Worm (Caenorhabditis elegans) whole organism, L2 larva: ENCODE results near the gene W10G11.2.

Source experiments
- C34F6.9 ChIP-seq: fragments of 150-350 bp; optimal IDR thresholded peaks from 2 replicates; lab custom pipeline; 2014; ENCODE audit warnings: missing biosample characterization, missing genetic modification characterization
- F13H6.1 ChIP-seq: sonication (generic microtip); optimal IDR thresholded peaks from 2 replicates; lab custom pipeline; 2016; ENCODE audit warnings: missing genetic modification characterization, missing compliant biosample characterization
- R02D3.7 ChIP-seq: fragments of 150-350 bp; optimal IDR thresholded peaks from 2 replicates; lab custom pipeline; 2014; ENCODE audit warnings: missing biosample characterization, missing genetic modification characterization
- Y55F3AM.14 ChIP-seq: fragments of 200-800 bp; sonication (Bioruptor generic); optimal IDR thresholded peaks from 2 replicates; lab custom pipeline; 2018; ENCODE audit warnings: mild to moderate bottlenecking, missing genetic modification characterization, missing compliant biosample characterization
- ZK546.5 ChIP-seq: sonication (generic microtip); optimal IDR thresholded peaks from 2 replicates; lab custom pipeline; 2017; ENCODE audit warnings: missing biosample characterization, missing genetic modification characterization
- alr-1 ChIP-seq: fragments of 150-350 bp; optimal IDR thresholded peaks from 2 replicates; lab custom pipeline; 2014; ENCODE audit warnings: missing biosample characterization, missing genetic modification characterization
- aly-2 ChIP-seq: fragments of 150-350 bp; optimal IDR thresholded peaks from 2 replicates; lab custom pipeline; 2014; ENCODE audit warnings: missing biosample characterization, missing genetic modification characterization
- blmp-1 ChIP-seq: sonication (generic microtip); optimal IDR thresholded peaks from 2 replicates; lab custom pipeline; 2017; ENCODE audit warnings: missing genetic modification characterization, mild to moderate bottlenecking, missing compliant biosample characterization, antibody characterized with exemption, moderate library complexity; ENCODE audit not compliant: insufficient read depth
- ceh-82 ChIP-seq: fragments of 150-350 bp; optimal IDR thresholded peaks from 2 replicates; lab custom pipeline; 2014; ENCODE audit warnings: missing biosample characterization, missing genetic modification characterization
- crh-2 ChIP-seq: sonication (generic microtip); optimal IDR thresholded peaks from 2 replicates; lab custom pipeline; 2017; ENCODE audit warnings: missing biosample characterization, missing genetic modification characterization
- dmd-4 ChIP-seq: sonication (generic microtip); optimal IDR thresholded peaks from 2 replicates; lab custom pipeline; 2017; ENCODE audit warnings: missing biosample characterization, missing genetic modification characterization
- egl-27 ChIP-seq: sonication (generic microtip); optimal IDR thresholded peaks from 3 replicates; lab custom pipeline; 2017; ENCODE audit warnings: missing biosample characterization, missing genetic modification reagents, missing genetic modification characterization
- elt-1 ChIP-seq: fragments of 150-350 bp; optimal IDR thresholded peaks from 2 replicates; lab custom pipeline; 2014; ENCODE audit warnings: missing biosample characterization, missing genetic modification characterization
- elt-3 ChIP-seq: sonication (generic microtip); optimal IDR thresholded peaks from 2 replicates; lab custom pipeline; 2017; ENCODE audit warnings: missing biosample characterization, missing genetic modification characterization
- fos-1 ChIP-seq: fragments of 150-350 bp; optimal IDR thresholded peaks from 2 replicates; lab custom pipeline; 2014; ENCODE audit warnings: missing biosample characterization, missing genetic modification characterization
- gmeb-1 ChIP-seq: fragments of 150-350 bp; optimal IDR thresholded peaks from 2 replicates; lab custom pipeline; 2014; ENCODE audit warnings: missing biosample characterization, missing genetic modification characterization
- lin-11 ChIP-seq: fragments of 150-350 bp; sonication (generic microtip); optimal IDR thresholded peaks from 2 replicates; lab custom pipeline; 2014; ENCODE audit warnings: missing biosample characterization, missing genetic modification characterization, inconsistent platforms, mixed read lengths
- lin-13 ChIP-seq: fragments of 150-350 bp; optimal IDR thresholded peaks from 2 replicates; lab custom pipeline; 2014; ENCODE audit warnings: missing biosample characterization, missing genetic modification reagents, missing genetic modification characterization
- lsy-2 ChIP-seq, 2 experiments: fragments of 150-350 bp in 1 of 2; sonication (generic microtip) in 1 of 2; optimal IDR thresholded peaks; 2 replicates each; lab custom pipeline; 2014 to 2017; ENCODE audit warnings: missing biosample characterization in 2 of 2, missing genetic modification characterization in 2 of 2
- mab-5 ChIP-seq: fragments of 150-350 bp; optimal IDR thresholded peaks from 2 replicates; lab custom pipeline; 2014; ENCODE audit warnings: missing biosample characterization, missing genetic modification characterization
- mbf-1 ChIP-seq: sonication (generic microtip); optimal IDR thresholded peaks from 2 replicates; lab custom pipeline; 2017; ENCODE audit warnings: missing biosample characterization, missing genetic modification characterization
- mdl-1 ChIP-seq, 2 experiments: fragments of 150-350 bp in 1 of 2; sonication (generic microtip) in 1 of 2; optimal IDR thresholded peaks; 2 replicates each; lab custom pipeline; 2017; ENCODE audit warnings: missing biosample characterization in 2 of 2, missing genetic modification characterization in 2 of 2
- nhr-10 ChIP-seq: sonication (generic microtip); optimal IDR thresholded peaks from 2 replicates; lab custom pipeline; 2017; ENCODE audit warnings: missing biosample characterization, missing genetic modification characterization
- nhr-11 ChIP-seq: fragments of 150-350 bp; optimal IDR thresholded peaks from 2 replicates; lab custom pipeline; 2014; ENCODE audit warnings: missing biosample characterization, missing genetic modification characterization
- nhr-129 ChIP-seq: fragments of 150-350 bp; optimal IDR thresholded peaks from 2 replicates; lab custom pipeline; 2014; ENCODE audit warnings: missing biosample characterization, missing genetic modification characterization
- nhr-21 ChIP-seq: fragments of 150-350 bp; optimal IDR thresholded peaks from 2 replicates; lab custom pipeline; 2014; ENCODE audit warnings: missing biosample characterization, missing genetic modification characterization
- nhr-23 ChIP-seq: fragments of 150-350 bp; optimal IDR thresholded peaks from 2 replicates; lab custom pipeline; 2014; ENCODE audit warnings: missing biosample characterization, missing genetic modification reagents, missing genetic modification characterization
- nhr-237 ChIP-seq: fragments of 150-350 bp; optimal IDR thresholded peaks from 2 replicates; lab custom pipeline; 2014; ENCODE audit warnings: missing biosample characterization, missing genetic modification characterization
- nhr-25 ChIP-seq: fragments of 150-350 bp; sonication (generic microtip); optimal IDR thresholded peaks from 3 replicates; lab custom pipeline; 2014; ENCODE audit warnings: missing biosample characterization, missing genetic modification characterization
- nhr-6 ChIP-seq: fragments of 150-350 bp; optimal IDR thresholded peaks from 2 replicates; lab custom pipeline; 2014; ENCODE audit warnings: missing biosample characterization, missing genetic modification characterization
- nhr-77 ChIP-seq: fragments of 150-350 bp; optimal IDR thresholded peaks from 2 replicates; lab custom pipeline; 2014; ENCODE audit warnings: missing biosample characterization, missing genetic modification characterization
- peb-1 ChIP-seq: fragments of 150-350 bp; optimal IDR thresholded peaks from 2 replicates; lab custom pipeline; 2014; ENCODE audit warnings: missing biosample characterization, missing genetic modification characterization
- sem-4 ChIP-seq: fragments of 150-350 bp; optimal IDR thresholded peaks from 2 replicates; lab custom pipeline; 2014; ENCODE audit warnings: missing biosample characterization, missing genetic modification reagents, missing genetic modification characterization
- skn-1 ChIP-seq: sonication (generic microtip); optimal IDR thresholded peaks from 2 replicates; lab custom pipeline; 2017; ENCODE audit warnings: missing biosample characterization, missing genetic modification characterization
- sma-3 ChIP-seq: sonication (generic microtip); optimal IDR thresholded peaks from 2 replicates; lab custom pipeline; 2016; ENCODE audit warnings: missing genetic modification reagents, missing genetic modification characterization, missing compliant biosample characterization
- sma-9 ChIP-seq, 2 experiments: fragments of 150-350 bp in 1 of 2; sonication (generic microtip) in 1 of 2; optimal IDR thresholded peaks; 2 replicates each; lab custom pipeline; 2014 to 2016; ENCODE audit warnings: missing genetic modification characterization in 2 of 2, mild to moderate bottlenecking in 1 of 2, missing biosample characterization in 1 of 2, missing compliant biosample characterization in 1 of 2, missing genetic modification reagents in 1 of 2, moderate library complexity in 1 of 2
- snpc-4 ChIP-seq: fragments of 150-350 bp; optimal IDR thresholded peaks from 2 replicates; lab custom pipeline; 2014; ENCODE audit warnings: missing biosample characterization, missing genetic modification characterization
- unc-39 ChIP-seq: fragments of 150-350 bp; optimal IDR thresholded peaks from 2 replicates; lab custom pipeline; 2014; ENCODE audit warnings: missing biosample characterization, missing genetic modification characterization
- unc-55 ChIP-seq: fragments of 150-350 bp; sonication (generic microtip); optimal IDR thresholded peaks from 3 replicates; lab custom pipeline; 2014; ENCODE audit warnings: missing biosample characterization, missing genetic modification reagents, missing genetic modification characterization
- unc-62 ChIP-seq: fragments of 150-350 bp; optimal IDR thresholded peaks from 2 replicates; lab custom pipeline; 2014; ENCODE audit warnings: missing biosample characterization, missing genetic modification reagents, missing genetic modification characterization
- zag-1 ChIP-seq: fragments of 150-350 bp; optimal IDR thresholded peaks from 2 replicates; lab custom pipeline; 2014; ENCODE audit warnings: missing biosample characterization, missing genetic modification characterization
- ztf-1 ChIP-seq: fragments of 200-800 bp; sonication (Bioruptor generic); conservative IDR thresholded peaks from 2 replicates; pipeline ENCODE4 v1.3.6; 2022; ENCODE audit warnings: missing genetic modification characterization, missing compliant biosample characterization
- ztf-11 ChIP-seq: sonication (generic microtip); optimal IDR thresholded peaks from 2 replicates; lab custom pipeline; 2017; ENCODE audit warnings: missing biosample characterization, missing genetic modification characterization
- ztf-4 ChIP-seq: fragments of 150-350 bp; optimal IDR thresholded peaks from 2 replicates; lab custom pipeline; 2014; ENCODE audit warnings: missing biosample characterization, missing genetic modification characterization

W10G11.2 gene

ce11 chrII:3553453-3553852, 8.0 kb downstream of the W10G11.2 start, which contains the start of gene dnc-3:
TSS of gene dnc-3 (plus strand) at chrII:3553724.
- TF ChIP-seq mab-5 (tag; lab: Kevin White, UChicago), result no peak
- TF ChIP-seq C34F6.9 (tag; lab: Kevin White, UChicago), result peak; percentile 68
- TF ChIP-seq nhr-11 (tag; lab: Kevin White, UChicago), result no peak
- peak; percentile 71 for TF ChIP-seq lin-13
- TF ChIP-seq ztf-11 (tag; lab: Kevin White, UChicago), result no peak
- no peak for TF ChIP-seq aly-2
- TF ChIP-seq nhr-77 (tag; lab: Kevin White, UChicago), result no peak
- no peak for TF ChIP-seq ZK546.5 (tag; lab: Kevin White, UChicago)
- TF ChIP-seq F13H6.1 (tag; lab: Kevin White, UChicago), result peak; percentile 58
- peak; percentile 65 to 86 for TF ChIP-seq lsy-2 (tag; optimal IDR thresholded peaks at IDR 0.05; lab: Kevin White, UChicago)
- no peak for TF ChIP-seq mbf-1 (tag; lab: Kevin White, UChicago)
- TF ChIP-seq crh-2 (tag; lab: Kevin White, UChicago), result peak; percentile 8
- TF ChIP-seq ceh-82 (tag; lab: Kevin White, UChicago), result no peak
- TF ChIP-seq skn-1 (tag; lab: Kevin White, UChicago), result no peak
- TF ChIP-seq alr-1 (tag; lab: Kevin White, UChicago), result no peak
- TF ChIP-seq nhr-6 (tag; lab: Kevin White, UChicago), result peak; percentile 23
- TF ChIP-seq nhr-237 (tag; lab: Kevin White, UChicago), result no peak
- no peak for TF ChIP-seq egl-27 (tag; lab: Kevin White, UChicago)
- peak; percentile 13 for TF ChIP-seq nhr-129
- TF ChIP-seq nhr-10 (tag; lab: Kevin White, UChicago), result no peak
- TF ChIP-seq sma-9 (GFP tag; optimal IDR thresholded peaks at IDR 0.05; lab: Kevin White, UChicago), result no peak
- TF ChIP-seq sma-9 (tag; optimal IDR thresholded peaks at IDR 0.05; lab: Kevin White, UChicago), result no peak
- TF ChIP-seq nhr-25 (tag; lab: Kevin White, UChicago), result peak; percentile 57
- peak; percentile 28 for TF ChIP-seq nhr-21 (tag; lab: Kevin White, UChicago)
- no peak for TF ChIP-seq mdl-1 (tag; optimal IDR thresholded peaks at IDR 0.05; lab: Kevin White, UChicago)
- TF ChIP-seq fos-1 (tag; lab: Kevin White, UChicago), result peak; percentile 10
- no peak for TF ChIP-seq elt-1 (tag; lab: Kevin White, UChicago)
- TF ChIP-seq unc-55 (GFP tag; lab: Kevin White, UChicago), result peak; percentile 45
- TF ChIP-seq Y55F3AM.14, result no peak
- peak; percentile 55 for TF ChIP-seq gmeb-1 (tag; lab: Kevin White, UChicago)
- peak; percentile 66 for TF ChIP-seq sma-3
- no peak for TF ChIP-seq nhr-23 (tag; lab: Kevin White, UChicago)
- TF ChIP-seq R02D3.7 (tag; lab: Kevin White, UChicago), result no peak
- TF ChIP-seq unc-39 (tag; lab: Kevin White, UChicago), result no peak
- TF ChIP-seq blmp-1, result no peak

- TF ChIP-seq egl-27 (tag; lab: Kevin White, UChicago) (no peak), fos-1 (tag; lab: Kevin White, UChicago) (peak; percentile 38)
- TF ChIP-seq, all 48 proteins: peak for 1
Observed at ce11 chrII:3550352-3550751, 11.1 kb downstream of the W10G11.2 start, which contains the start of gene W10G11.19. TSS of gene W10G11.19 (plus strand) at chrII:3550652.

DNA sequence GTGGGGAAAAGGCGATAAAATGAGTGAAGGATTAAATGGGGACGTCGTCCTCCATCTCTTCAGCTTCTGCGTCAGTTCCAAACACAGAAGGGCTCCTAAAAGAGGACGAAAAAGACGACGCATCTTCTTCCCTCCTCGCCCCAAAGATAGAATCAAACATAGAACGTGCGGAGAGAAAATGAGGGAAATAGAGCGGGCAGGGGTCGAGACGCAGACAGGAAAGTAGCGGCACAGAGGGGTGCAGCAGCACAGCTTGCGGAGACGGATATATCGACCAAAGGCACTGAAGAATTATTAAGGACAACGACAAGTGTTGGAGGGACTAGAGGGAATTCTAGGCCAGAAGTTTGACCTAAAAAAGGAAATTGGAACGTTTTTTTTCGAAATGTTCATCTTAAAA, 14.2 kb downstream of the W10G11.2 start:
- peak; percentile 42 for TF ChIP-seq zag-1 (tag; lab: Kevin White, UChicago)
- TF ChIP-seq C34F6.9 (tag; lab: Kevin White, UChicago), result peak; percentile 66
- peak in 1 of 2 experiments; percentile 38 for TF ChIP-seq mdl-1 (tag; optimal IDR thresholded peaks at IDR 0.05; lab: Kevin White, UChicago)
- no peak for TF ChIP-seq ztf-1 (GFP tag; lab: Robert Waterston, UW)
- TF ChIP-seq lsy-2 (tag; optimal IDR thresholded peaks at IDR 0.05; lab: Kevin White, UChicago), result peak in 1 of 2 experiments; percentile 68
- no peak for TF ChIP-seq unc-62 (GFP tag; lab: Kevin White, UChicago)
- no peak for TF ChIP-seq crh-2 (tag; lab: Kevin White, UChicago)
- TF ChIP-seq mbf-1 (tag; lab: Kevin White, UChicago), result no peak
- no peak for TF ChIP-seq sma-3
- no peak for TF ChIP-seq nhr-237 (tag; lab: Kevin White, UChicago)
- TF ChIP-seq ztf-4 (tag; lab: Kevin White, UChicago), result no peak
- no peak for TF ChIP-seq R02D3.7 (tag; lab: Kevin White, UChicago)
- peak; percentile 16 for TF ChIP-seq snpc-4 (tag; lab: Kevin White, UChicago)
- TF ChIP-seq lin-13, result peak; percentile 40
- TF ChIP-seq sem-4 (tag; lab: Kevin White, UChicago), result no peak
- TF ChIP-seq peb-1 (tag; lab: Kevin White, UChicago), result no peak
- no peak for TF ChIP-seq unc-39 (tag; lab: Kevin White, UChicago)
- TF ChIP-seq unc-55 (GFP tag; lab: Kevin White, UChicago), result peak; percentile 66
- TF ChIP-seq fos-1 (tag; lab: Kevin White, UChicago), result no peak
- TF ChIP-seq dmd-4 (tag; lab: Kevin White, UChicago), result no peak
- TF ChIP-seq mab-5 (tag; lab: Kevin White, UChicago), result peak; percentile 46
- TF ChIP-seq elt-3 (tag; lab: Kevin White, UChicago), result no peak
- TF ChIP-seq nhr-129, result peak; percentile 40
- TF ChIP-seq lin-11, result no peak
- TF ChIP-seq elt-1 (tag; lab: Kevin White, UChicago), result no peak
